Worm (Caenorhabditis elegans) whole organism, L1 larva: Measurements from ENCODE around the gene H03E18.1.

Source experiments
- C16A3.4 ChIP-seq: fragments of 150-350 bp; optimal IDR thresholded peaks from 2 replicates; lab custom pipeline; 2014; ENCODE audit warnings: missing biosample characterization, missing genetic modification characterization
- F16B12.6 ChIP-seq: fragments of 150-350 bp; optimal IDR thresholded peaks from 2 replicates; lab custom pipeline; 2014; ENCODE audit warnings: missing biosample characterization, missing genetic modification characterization
- Y116A8C.19 ChIP-seq: sonication (generic microtip); optimal IDR thresholded peaks from 2 replicates; lab custom pipeline; 2016; ENCODE audit warnings: missing compliant biosample characterization, missing genetic modification characterization, borderline replicate concordance
- aha-1 ChIP-seq: fragments of 150-350 bp; optimal IDR thresholded peaks from 2 replicates; lab custom pipeline; 2014; ENCODE audit warnings: missing biosample characterization, missing genetic modification characterization
- alr-1 ChIP-seq: fragments of 200-800 bp; sonication (Bioruptor generic); optimal IDR thresholded peaks from 2 replicates; lab custom pipeline; 2018; ENCODE audit warnings: borderline replicate concordance, mild to moderate bottlenecking, missing genetic modification characterization, missing compliant biosample characterization
- blmp-1 ChIP-seq: fragments of 150-350 bp; optimal IDR thresholded peaks from 2 replicates; lab custom pipeline; 2014; ENCODE audit warnings: missing biosample characterization, missing genetic modification characterization
- ceh-8 ChIP-seq: fragments of 200-800 bp; sonication (Bioruptor generic); optimal IDR thresholded peaks from 2 replicates; lab custom pipeline; 2018; ENCODE audit warnings: mild to moderate bottlenecking, missing genetic modification characterization, moderate library complexity, missing compliant biosample characterization
- ceh-90 ChIP-seq: sonication (generic microtip); optimal IDR thresholded peaks from 2 replicates; lab custom pipeline; 2016; ENCODE audit warnings: missing genetic modification characterization, missing compliant biosample characterization
- ces-1 ChIP-seq: fragments of 150-350 bp; optimal IDR thresholded peaks from 2 replicates; lab custom pipeline; 2014; ENCODE audit warnings: missing biosample characterization, missing genetic modification reagents, missing genetic modification characterization
- dsc-1 ChIP-seq: sonication (generic microtip); optimal IDR thresholded peaks from 2 replicates; lab custom pipeline; 2016; ENCODE audit warnings: mild to moderate bottlenecking, missing genetic modification characterization, missing compliant biosample characterization
- efl-1 ChIP-seq, 4 experiments: fragments of 150-350 bp; optimal IDR thresholded peaks in 3 of 4; peaks in 1 of 4; 1 replicate in 1 of 4; 2 replicates in 3 of 4; lab custom pipeline; 2014; ENCODE audit warnings: missing biosample characterization in 2 of 4, missing genetic modification characterization in 2 of 4, missing genetic modification reagents in 2 of 4
- egl-27 ChIP-seq, 2 experiments: fragments of 150-350 bp in 1 of 2; sonication (generic microtip); optimal IDR thresholded peaks; 3 replicates each; lab custom pipeline; 2017 to 2018; ENCODE audit warnings: missing biosample characterization in 2 of 2, missing genetic modification characterization in 2 of 2, missing genetic modification reagents in 2 of 2
- elt-2 ChIP-seq: sonication (generic microtip); optimal IDR thresholded peaks from 2 replicates; lab custom pipeline; 2016; ENCODE audit warnings: missing genetic modification characterization, mild to moderate bottlenecking, inconsistent platforms, missing compliant biosample characterization, missing genetic modification reagents
- elt-3 ChIP-seq, 6 experiments: fragments of 150-350 bp in 1 of 6; sonication (generic microtip); optimal IDR thresholded peaks; 2 replicates each; lab custom pipeline; 2017 to 2018; ENCODE audit warnings: missing biosample characterization in 6 of 6, missing genetic modification characterization in 6 of 6, inconsistent platforms in 1 of 6
- fkh-8 ChIP-seq: sonication (generic microtip); optimal IDR thresholded peaks from 2 replicates; lab custom pipeline; 2016; ENCODE audit warnings: mild to moderate bottlenecking, missing genetic modification characterization, missing compliant biosample characterization
- hlh-17 ChIP-seq: fragments of 200-800 bp; sonication (Bioruptor generic); optimal IDR thresholded peaks from 2 replicates; lab custom pipeline; 2018; ENCODE audit warnings: missing genetic modification characterization, mild to moderate bottlenecking, missing compliant biosample characterization, moderate library complexity, borderline replicate concordance
- hlh-4 ChIP-seq: sonication (generic microtip); optimal IDR thresholded peaks from 2 replicates; lab custom pipeline; 2016; ENCODE audit warnings: mild to moderate bottlenecking, missing genetic modification characterization, missing compliant biosample characterization
- irx-1 ChIP-seq: sonication (generic microtip); optimal IDR thresholded peaks from 2 replicates; lab custom pipeline; 2016; ENCODE audit warnings: missing genetic modification characterization, missing compliant biosample characterization
- isw-1 ChIP-seq: fragments of 200-800 bp; sonication (Bioruptor generic); IDR thresholded peaks from 2 replicates; pipeline ENCODE4 v1.3.6; 2022; ENCODE audit warnings: missing genetic modification characterization, missing compliant biosample characterization
- jun-1 ChIP-seq: fragments of 150-350 bp; optimal IDR thresholded peaks from 2 replicates; lab custom pipeline; 2014; ENCODE audit warnings: missing biosample characterization, missing genetic modification reagents, missing genetic modification characterization
- lin-13 ChIP-seq: fragments of 150-350 bp; optimal IDR thresholded peaks from 2 replicates; lab custom pipeline; 2014; ENCODE audit warnings: missing biosample characterization, missing genetic modification reagents, missing genetic modification characterization
- lin-14 ChIP-seq: fragments of 200-800 bp; sonication (Bioruptor generic); optimal IDR thresholded peaks from 2 replicates; lab custom pipeline; 2018; ENCODE audit warnings: mild to moderate bottlenecking, missing genetic modification characterization, moderate library complexity, missing compliant biosample characterization
- lin-35 ChIP-seq, 2 experiments: fragments of 150-350 bp; optimal IDR thresholded peaks; 2 replicates each; lab custom pipeline; 2014; ENCODE audit warnings: missing biosample characterization in 2 of 2, missing genetic modification characterization in 2 of 2, missing genetic modification reagents in 2 of 2
- lin-39 ChIP-seq: fragments of 150-350 bp; optimal IDR thresholded peaks from 2 replicates; lab custom pipeline; 2014; ENCODE audit warnings: missing biosample characterization, missing genetic modification reagents, missing genetic modification characterization
- lsy-2 ChIP-seq, 2 experiments: fragments of 150-350 bp; optimal IDR thresholded peaks; 2 replicates each; lab custom pipeline; 2014; ENCODE audit warnings: missing biosample characterization in 2 of 2, missing genetic modification characterization in 2 of 2
- mab-9 ChIP-seq: fragments of 200-800 bp; sonication (Bioruptor generic); IDR thresholded peaks from 2 replicates; pipeline ENCODE4 v1.3.6; 2022; ENCODE audit warnings: missing genetic modification reagents, missing genetic modification characterization, missing compliant biosample characterization
- mdl-1 ChIP-seq, 2 experiments: fragments of 150-350 bp; optimal IDR thresholded peaks; 2 replicates each; lab custom pipeline; 2014 to 2017; ENCODE audit warnings: missing biosample characterization in 2 of 2, missing genetic modification characterization in 2 of 2, inconsistent platforms in 1 of 2
- nhr-12 ChIP-seq: sonication (generic microtip); optimal IDR thresholded peaks from 2 replicates; lab custom pipeline; 2017; ENCODE audit warnings: missing biosample characterization, missing genetic modification characterization
- nhr-20 ChIP-seq: sonication (generic microtip); optimal IDR thresholded peaks from 2 replicates; lab custom pipeline; 2016; ENCODE audit warnings: mild to moderate bottlenecking, missing genetic modification characterization, missing compliant biosample characterization
- nhr-237 ChIP-seq: fragments of 150-350 bp; optimal IDR thresholded peaks from 2 replicates; lab custom pipeline; 2014; ENCODE audit warnings: missing biosample characterization, missing genetic modification characterization
- nhr-28 ChIP-seq: fragments of 150-350 bp; optimal IDR thresholded peaks from 2 replicates; lab custom pipeline; 2014; ENCODE audit warnings: missing biosample characterization, missing genetic modification characterization
- nhr-71 ChIP-seq: sonication (generic microtip); optimal IDR thresholded peaks from 2 replicates; lab custom pipeline; 2016; ENCODE audit warnings: mild to moderate bottlenecking, missing genetic modification characterization, moderate library complexity, missing compliant biosample characterization
- nhr-76 ChIP-seq: sonication (generic microtip); optimal IDR thresholded peaks from 2 replicates; lab custom pipeline; 2017; ENCODE audit warnings: missing biosample characterization, missing genetic modification characterization
- nhr-84 ChIP-seq: sonication (generic microtip); optimal IDR thresholded peaks from 2 replicates; lab custom pipeline; 2017; ENCODE audit warnings: missing biosample characterization, missing genetic modification characterization
- nhr-85 ChIP-seq: sonication (generic microtip); peaks from one replicate; lab custom pipeline; 2016; ENCODE audit warnings: missing genetic modification characterization, inconsistent platforms, missing compliant biosample characterization
- nhr-90 ChIP-seq: sonication (generic microtip); optimal IDR thresholded peaks from 2 replicates; lab custom pipeline; 2016; ENCODE audit warnings: mild to moderate bottlenecking, missing genetic modification characterization, missing compliant biosample characterization; ENCODE audit not compliant: poor library complexity
- pax-3 ChIP-seq: fragments of 200-800 bp; sonication (Bioruptor generic); optimal IDR thresholded peaks from 2 replicates; lab custom pipeline; 2018; ENCODE audit warnings: mild to moderate bottlenecking, missing genetic modification characterization, moderate library complexity, missing compliant biosample characterization
- pqm-1 ChIP-seq: sonication (generic microtip); optimal IDR thresholded peaks from 3 replicates; lab custom pipeline; 2017; ENCODE audit warnings: missing biosample characterization, missing genetic modification characterization
- snpc-4 ChIP-seq: fragments of 150-350 bp; optimal IDR thresholded peaks from 2 replicates; lab custom pipeline; 2014; ENCODE audit warnings: missing biosample characterization, missing genetic modification characterization
- snu-23 ChIP-seq: sonication (generic microtip); optimal IDR thresholded peaks from 2 replicates; lab custom pipeline; 2016; ENCODE audit warnings: missing genetic modification characterization, missing compliant biosample characterization
- sptf-1 ChIP-seq: fragments of 150-350 bp; optimal IDR thresholded peaks from 2 replicates; lab custom pipeline; 2014; ENCODE audit warnings: missing biosample characterization, missing genetic modification characterization
- sup-37 ChIP-seq: fragments of 200-800 bp; sonication (Bioruptor generic); optimal IDR thresholded peaks from 2 replicates; lab custom pipeline; 2018; ENCODE audit warnings: mild to moderate bottlenecking, missing genetic modification characterization, missing compliant biosample characterization
- swsn-7 ChIP-seq: sonication (generic microtip); optimal IDR thresholded peaks from 2 replicates; lab custom pipeline; 2016; ENCODE audit warnings: missing genetic modification characterization, missing compliant biosample characterization
- tlp-1 ChIP-seq: fragments of 150-350 bp; optimal IDR thresholded peaks from 2 replicates; lab custom pipeline; 2014; ENCODE audit warnings: missing biosample characterization, missing genetic modification characterization
- unc-130 ChIP-seq: fragments of 150-350 bp; optimal IDR thresholded peaks from 2 replicates; lab custom pipeline; 2017; ENCODE audit warnings: missing biosample characterization, missing genetic modification characterization, inconsistent platforms
- unc-86 ChIP-seq: sonication (generic microtip); optimal IDR thresholded peaks from 2 replicates; lab custom pipeline; 2016; ENCODE audit warnings: missing genetic modification characterization, missing compliant biosample characterization
- xbp-1 ChIP-seq: sonication (generic microtip); optimal IDR thresholded peaks from 2 replicates; lab custom pipeline; 2016; ENCODE audit warnings: missing genetic modification characterization, missing compliant biosample characterization
- ztf-11 ChIP-seq, 2 experiments: sonication (generic microtip); optimal IDR thresholded peaks; 2 replicates each; lab custom pipeline; 2016 to 2017; ENCODE audit warnings: missing genetic modification characterization in 2 of 2, missing biosample characterization in 1 of 2, missing compliant biosample characterization in 1 of 2

H03E18.1 gene

ce11 chrX:8470126-8470772, 37.4 kb upstream of the H03E18.1 start, which contains the start of gene mec-10:
Gene mec-10, minus strand, starts transcription at chrX:8470314.
- TF ChIP-seq hlh-4 (tag; lab: Kevin White, UChicago) (no peak), irx-1 (tag; lab: Kevin White, UChicago) (no peak), snpc-4 (tag; lab: Kevin White, UChicago) (no peak), nhr-28 (tag; lab: Kevin White, UChicago) (no peak), dsc-1 (tag; lab: Kevin White, UChicago) (no peak), nhr-90 (no peak), mdl-1 (tag; optimal IDR thresholded peaks at IDR 0.05; lab: Kevin White, UChicago) (peak in 1 of 2 experiments; percentile 33), nhr-76 (tag; lab: Kevin White, UChicago) (no peak), pax-3 (tag; lab: Kevin White, UChicago) (no peak), sptf-1 (no peak), fkh-8 (tag; lab: Kevin White, UChicago) (no peak), C16A3.4 (tag; lab: Kevin White, UChicago) (no peak), lsy-2 (tag; optimal IDR thresholded peaks at IDR 0.05; lab: Kevin White, UChicago) (no peak), unc-130 (tag; lab: Kevin White, UChicago) (no peak), swsn-7 (tag; lab: Kevin White, UChicago) (no peak), mab-9 (GFP tag; lab: Robert Waterston, UW) (no peak), ceh-90 (no peak), nhr-71 (tag; lab: Kevin White, UChicago) (peak; percentile 14), egl-27 (tag; optimal IDR thresholded peaks at IDR 0.05; lab: Kevin White, UChicago) (no peak), snu-23 (GFP tag; lab: Kevin White, UChicago) (no peak), Y116A8C.19 (no peak), ces-1 (GFP tag; lab: Kevin White, UChicago) (no peak), elt-2 (peak; percentile 95), lin-14 (no peak), F16B12.6 (tag; lab: Kevin White, UChicago) (no peak), lin-35 (GFP tag; optimal IDR thresholded peaks at IDR 0.05; lab: Kevin White, UChicago) (peak in 1 of 2 experiments; percentile 41), ztf-11 (tag; optimal IDR thresholded peaks at IDR 0.05; lab: Kevin White, UChicago) (no peak), xbp-1 (tag; lab: Kevin White, UChicago) (no peak), lin-13 (GFP tag; lab: Kevin White, UChicago) (no peak), nhr-20 (no peak), isw-1 (GFP tag; lab: Robert Waterston, UW) (no peak), alr-1 (tag; lab: Kevin White, UChicago) (no peak), ceh-8 (GFP tag; lab: Kevin White, UChicago) (no peak), unc-86 (tag; lab: Kevin White, UChicago) (peak; percentile 52), hlh-17 (GFP tag; lab: Kevin White, UChicago) (no peak), efl-1 (optimal IDR thresholded peaks at IDR 0.05; lab: Kevin White, UChicago) (no peak), efl-1 (GFP tag; optimal IDR thresholded peaks at IDR 0.05 in 1 of 2; lab: Kevin White, UChicago) (peak in 1 of 2 experiments; percentile 31)

ce11 chrX:8473468-8473867, 34.2 kb upstream of the H03E18.1 start:
- no peak for TF ChIP-seq elt-3 (tag; optimal IDR thresholded peaks at IDR 0.05; lab: Kevin White, UChicago)
- no peak for TF ChIP-seq fkh-8 (tag; lab: Kevin White, UChicago)
- TF ChIP-seq sup-37 (GFP tag; lab: Kevin White, UChicago), result no peak
- no peak for TF ChIP-seq lin-13 (GFP tag; lab: Kevin White, UChicago)
- peak in 1 of 2 experiments; percentile 46 for TF ChIP-seq lin-35 (GFP tag; optimal IDR thresholded peaks at IDR 0.05; lab: Kevin White, UChicago)
- TF ChIP-seq nhr-237 (tag; lab: Kevin White, UChicago), result no peak
- TF ChIP-seq nhr-84 (tag; lab: Kevin White, UChicago), result no peak
- peak; percentile 99 for TF ChIP-seq elt-2
- no peak for TF ChIP-seq tlp-1 (tag; lab: Kevin White, UChicago)
- no peak for TF ChIP-seq pax-3 (tag; lab: Kevin White, UChicago)
- TF ChIP-seq aha-1, result no peak
- no peak for TF ChIP-seq mdl-1 (tag; optimal IDR thresholded peaks at IDR 0.05; lab: Kevin White, UChicago)
- no peak for TF ChIP-seq C16A3.4 (tag; lab: Kevin White, UChicago)
- TF ChIP-seq ceh-90, result no peak
- no peak for TF ChIP-seq nhr-85 (tag; lab: Kevin White, UChicago)
- no peak for TF ChIP-seq nhr-12 (tag; lab: Kevin White, UChicago)
- TF ChIP-seq nhr-20, result peak; percentile 56
- peak; percentile 33 for TF ChIP-seq jun-1
- no peak for TF ChIP-seq ces-1 (GFP tag; lab: Kevin White, UChicago)
- TF ChIP-seq efl-1 (optimal IDR thresholded peaks at IDR 0.05; lab: Kevin White, UChicago), result no peak
- TF ChIP-seq efl-1 (GFP tag; optimal IDR thresholded peaks at IDR 0.05 in 1 of 2; lab: Kevin White, UChicago), result no peak
- no peak for TF ChIP-seq irx-1 (tag; lab: Kevin White, UChicago)
- TF ChIP-seq blmp-1 (tag; lab: Kevin White, UChicago), result no peak
- no peak for TF ChIP-seq lin-39
- TF ChIP-seq pqm-1 (tag; lab: Kevin White, UChicago), result peak; percentile 64
- peak; percentile 53 for TF ChIP-seq nhr-90
- TF ChIP-seq lin-14, result peak; percentile 12
